Worm (Caenorhabditis elegans) whole organism, L4/young adult: ENCODE measurements around the gene ztf-31.

Source experiments
- W03F9.2 ChIP-seq: fragments of 150-350 bp; optimal IDR thresholded peaks from 2 replicates; lab custom pipeline; 2014; ENCODE audit warnings: missing biosample characterization, missing genetic modification characterization
- dao-5 ChIP-seq: sonication (generic microtip); optimal IDR thresholded peaks from 2 replicates; lab custom pipeline; 2016; ENCODE audit warnings: missing genotype, missing genetic modification characterization, moderate library complexity, missing compliant biosample characterization
- him-1 ChIP-seq: sonication (generic microtip); optimal IDR thresholded peaks from 2 replicates; lab custom pipeline; 2016; ENCODE audit warnings: missing genotype, missing genetic modification reagents, missing genetic modification characterization, missing compliant biosample characterization

The ztf-31 gene

DNA sequence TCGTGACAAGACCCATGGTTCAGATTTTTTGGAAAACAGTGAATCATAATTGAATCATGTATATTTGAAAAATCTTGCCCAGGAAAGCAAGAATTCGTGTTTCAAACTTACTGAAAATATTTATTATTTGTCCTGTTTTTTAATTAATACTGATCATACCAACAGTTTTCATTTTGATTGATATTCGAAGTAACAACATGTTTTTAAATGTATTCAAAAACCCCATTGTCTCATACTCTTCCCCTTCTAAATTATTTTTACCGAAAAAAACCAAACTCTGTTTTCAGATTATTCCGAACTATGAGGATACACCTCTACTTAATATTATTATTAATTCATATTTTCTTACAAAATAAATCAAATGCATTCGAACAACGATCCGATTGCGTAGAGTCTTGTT, 24.9 kb upstream of the ztf-31 start, which contains the start of gene R151.1:
Gene R151.1 (plus strand): TSS at position 301 of the 400 bp plus-strand sequence.
- TF ChIP-seq him-1 (tag; lab: Kevin White, UChicago) (no peak), W03F9.2 (tag; lab: Kevin White, UChicago) (no peak), dao-5 (tag; lab: Kevin White, UChicago) (no peak)

DNA sequence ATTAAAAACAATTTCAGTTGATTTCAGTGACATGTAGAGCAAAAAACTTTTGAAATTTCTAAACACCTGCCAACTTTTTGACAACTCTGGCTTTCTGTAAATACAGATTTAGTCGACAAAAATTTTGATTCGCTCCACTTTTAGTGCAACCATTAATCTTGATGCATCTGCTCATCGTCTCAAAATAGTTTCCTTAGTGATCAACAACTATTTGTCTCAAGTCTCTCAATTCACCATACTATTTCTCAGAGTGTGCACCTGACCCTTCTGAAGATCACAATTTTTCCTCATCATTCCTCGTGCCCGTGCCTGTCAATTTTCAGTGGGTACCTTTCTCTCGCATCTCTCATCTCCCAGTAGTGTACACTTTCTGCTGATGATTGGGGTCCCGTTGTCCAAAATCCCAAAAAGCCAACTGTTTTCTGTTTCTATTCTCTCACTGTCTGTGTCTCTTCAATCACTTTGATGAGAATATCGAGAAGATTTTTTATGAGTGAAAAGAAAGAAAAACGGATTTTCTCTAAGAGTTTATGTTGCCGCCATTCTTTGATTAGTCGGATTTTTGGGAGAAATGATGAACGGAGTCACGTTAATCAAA, 24.1 kb upstream of the ztf-31 start:
- no peak for TF ChIP-seq dao-5 (tag; lab: Kevin White, UChicago)
- TF ChIP-seq him-1 (tag; lab: Kevin White, UChicago) = no peak
- no peak for TF ChIP-seq W03F9.2 (tag; lab: Kevin White, UChicago)

DNA sequence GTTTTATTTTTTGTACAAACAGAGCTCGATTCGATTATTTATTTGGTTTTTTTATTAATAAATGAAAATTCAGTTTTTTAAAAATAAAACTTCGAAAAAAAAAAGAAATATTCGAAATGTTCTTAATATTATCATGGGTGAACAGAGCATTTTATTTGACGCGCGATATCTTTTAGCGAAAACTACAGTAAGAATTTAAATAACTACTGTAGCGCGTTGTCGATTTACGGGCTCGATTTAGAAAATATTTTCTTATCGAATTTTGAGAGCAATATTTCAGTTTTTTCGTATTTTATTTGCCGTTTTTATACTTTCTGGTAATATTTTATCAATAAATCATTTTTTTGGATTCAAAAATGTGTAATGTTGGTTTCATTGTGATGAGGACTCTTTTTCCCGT, 20.1 kb upstream of the ztf-31 start:
- TF ChIP-seq him-1 (tag; lab: Kevin White, UChicago) = no peak

DNA sequence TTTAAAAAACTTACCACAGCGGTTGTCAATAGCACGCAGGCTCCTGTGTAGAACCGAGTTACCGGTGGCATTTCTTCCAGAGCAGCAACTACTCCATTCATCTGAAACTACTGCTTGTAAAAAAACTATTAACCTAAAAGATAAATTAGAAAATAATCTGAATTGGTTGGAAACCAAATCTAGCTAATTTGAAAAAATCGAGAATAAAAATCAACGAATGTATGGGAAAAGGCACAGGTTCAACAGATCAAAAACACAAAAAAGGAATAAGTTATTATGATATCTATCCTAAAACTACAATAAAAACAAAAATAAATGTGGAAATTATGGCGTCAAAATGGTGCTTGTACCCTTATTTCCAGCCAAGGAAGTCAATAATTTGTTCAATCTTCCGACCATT, 18.1 kb upstream of the ztf-31 start, which contains the start of gene der-2:
Gene der-2 (minus strand): TSS at position 101 of the 400 bp plus-strand sequence.
- TF ChIP-seq W03F9.2 (tag; lab: Kevin White, UChicago) = no peak
- no peak for TF ChIP-seq dao-5 (tag; lab: Kevin White, UChicago)
- TF ChIP-seq him-1 (tag; lab: Kevin White, UChicago) = no peak

DNA sequence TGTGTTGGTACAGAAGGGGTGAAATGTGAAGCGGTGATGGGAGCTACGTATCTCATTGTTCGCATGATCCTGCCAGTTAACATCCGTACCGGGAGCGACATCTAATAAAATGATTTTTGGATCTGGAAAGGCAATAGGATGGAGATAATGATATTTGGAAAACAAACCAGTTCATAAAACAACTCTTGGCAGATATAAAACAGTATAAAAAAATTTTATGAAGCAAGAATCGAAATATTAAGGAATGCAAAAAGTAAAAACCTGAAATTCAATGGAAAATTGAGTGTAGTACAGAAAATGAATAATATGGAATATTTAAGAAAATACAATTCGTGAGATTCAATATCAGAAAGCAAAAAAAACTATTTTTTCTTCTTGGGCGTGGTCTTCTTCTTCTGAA, 14.6 kb upstream of the ztf-31 start, which contains the start of gene hsp-75:
Gene hsp-75 (minus strand): TSS at position 101 of the 400 bp plus-strand sequence.
- TF ChIP-seq W03F9.2 (tag; lab: Kevin White, UChicago) = no peak
- TF ChIP-seq dao-5 (tag; lab: Kevin White, UChicago) = no peak
- no peak for TF ChIP-seq him-1 (tag; lab: Kevin White, UChicago)

DNA sequence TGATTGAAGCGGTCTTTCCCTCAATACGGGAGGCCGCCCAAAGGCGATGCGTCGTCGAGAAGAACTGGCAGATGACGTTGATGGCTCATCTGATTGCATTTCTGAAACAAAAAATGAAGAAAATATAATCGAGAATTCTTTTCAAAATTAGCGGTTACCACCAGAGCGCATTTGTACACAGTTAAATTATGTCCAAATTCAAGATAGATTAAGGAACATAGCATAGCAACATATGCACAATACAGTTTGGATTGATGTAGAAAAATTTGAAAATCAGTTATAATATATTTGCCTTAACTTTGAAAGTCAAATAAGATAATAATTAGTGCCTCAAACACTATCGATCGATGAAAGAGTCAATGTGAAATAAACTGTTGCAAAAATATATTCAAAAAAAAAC, 11.5 kb upstream of the ztf-31 start, which contains the start of gene R151.8:
Gene R151.8 (minus strand): TSS at position 101 of the 400 bp plus-strand sequence.
- TF ChIP-seq him-1 (tag; lab: Kevin White, UChicago) (no peak), W03F9.2 (tag; lab: Kevin White, UChicago) (no peak), dao-5 (tag; lab: Kevin White, UChicago) (no peak)

DNA sequence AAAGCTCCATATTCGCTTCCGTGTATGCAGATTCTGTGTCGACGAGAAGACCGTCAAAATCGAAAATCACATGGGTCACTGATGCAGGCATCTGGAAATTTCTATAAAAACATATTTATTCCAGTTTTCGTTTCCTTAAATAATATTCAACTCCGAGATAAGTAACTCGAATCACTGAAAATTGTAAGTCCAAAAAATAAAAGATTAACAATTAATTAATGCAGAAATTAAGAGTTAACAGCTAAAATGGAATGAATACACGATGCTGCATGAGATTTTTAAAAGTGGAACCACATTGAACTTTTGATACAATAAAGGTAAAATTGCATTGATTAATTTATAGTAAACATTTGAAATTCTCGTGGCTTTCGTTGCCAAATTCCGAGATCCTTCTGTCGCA, 10.3 kb upstream of the ztf-31 start, which contains the start of gene R151.10:
Gene R151.10 (minus strand): TSS at position 101 of the 400 bp plus-strand sequence.
- TF ChIP-seq W03F9.2 (tag; lab: Kevin White, UChicago) (no peak), dao-5 (tag; lab: Kevin White, UChicago) (no peak), him-1 (tag; lab: Kevin White, UChicago) (no peak)

DNA sequence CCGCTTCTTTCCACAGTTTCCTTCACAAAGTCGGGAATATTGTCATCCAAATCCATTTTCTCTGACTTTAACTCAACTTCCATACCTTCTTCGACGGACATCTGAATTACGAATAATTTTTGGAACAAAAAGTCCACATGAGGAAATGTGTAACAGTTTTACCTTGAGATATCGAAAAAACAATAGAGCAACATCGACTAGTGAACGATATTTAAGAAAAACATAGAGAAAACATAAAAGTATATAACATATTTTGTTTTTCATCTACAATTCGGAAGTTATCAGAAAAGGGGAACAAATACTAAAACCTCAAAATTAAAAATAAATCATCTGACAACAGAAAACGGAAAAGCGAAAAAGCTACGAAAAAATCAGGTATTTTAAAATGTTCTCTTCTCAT, 8.4 kb upstream of the ztf-31 start, which contains the start of gene adr-2:
Gene adr-2 (minus strand): TSS at position 101 of the 400 bp plus-strand sequence.
- no peak for TF ChIP-seq dao-5 (tag; lab: Kevin White, UChicago)
- TF ChIP-seq W03F9.2 (tag; lab: Kevin White, UChicago) = no peak
- no peak for TF ChIP-seq him-1 (tag; lab: Kevin White, UChicago)

DNA sequence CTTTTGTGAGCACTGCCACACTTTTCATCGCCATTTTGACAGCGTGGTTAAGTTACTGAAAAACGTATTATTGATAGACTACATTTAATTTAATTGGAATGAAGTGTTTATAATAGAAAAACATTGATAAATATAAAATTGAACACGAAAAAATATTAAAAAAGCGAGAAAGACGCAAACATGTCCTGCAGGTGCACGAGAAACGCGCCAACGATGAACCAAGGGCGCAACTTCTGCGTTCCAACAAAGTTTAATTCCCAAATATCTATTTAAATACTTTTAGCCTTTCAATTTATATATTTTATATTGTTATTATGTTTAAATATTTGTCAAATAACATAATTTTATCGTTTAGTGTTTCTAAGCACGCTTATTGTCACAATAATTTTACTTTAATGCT, 7.0 kb upstream of the ztf-31 start, which contains the start of gene ndus-8:
Gene ndus-8 (minus strand): TSS at position 55 of the 400 bp plus-strand sequence.
- TF ChIP-seq him-1 (tag; lab: Kevin White, UChicago) = no peak
- TF ChIP-seq dao-5 (tag; lab: Kevin White, UChicago) = no peak
- TF ChIP-seq W03F9.2 (tag; lab: Kevin White, UChicago) = peak; percentile 88

DNA sequence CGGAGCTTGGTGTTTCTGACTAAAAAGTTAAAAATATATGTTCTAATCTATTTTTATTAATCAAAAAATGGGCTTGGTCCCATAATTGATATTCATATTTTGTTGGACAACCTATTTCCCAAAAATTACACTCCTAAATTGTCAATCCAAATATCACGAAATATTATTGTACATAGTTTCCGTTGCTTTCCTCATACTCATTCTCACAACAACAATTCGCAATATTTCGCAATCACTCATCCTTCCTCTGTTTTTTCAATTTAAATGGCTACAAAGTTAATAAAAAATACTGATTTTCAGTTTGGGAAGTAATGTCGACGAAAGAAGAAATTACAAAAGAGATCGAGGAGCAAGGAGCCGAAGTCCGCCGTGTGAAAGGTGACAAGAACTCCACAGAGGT, 2.4 kb upstream of the ztf-31 start, which contains the start of gene pars-1:
Gene pars-1 (plus strand): TSS at position 301 of the 400 bp plus-strand sequence.
- no peak for TF ChIP-seq W03F9.2 (tag; lab: Kevin White, UChicago)
- TF ChIP-seq him-1 (tag; lab: Kevin White, UChicago) = no peak
- TF ChIP-seq dao-5 (tag; lab: Kevin White, UChicago) = no peak

DNA sequence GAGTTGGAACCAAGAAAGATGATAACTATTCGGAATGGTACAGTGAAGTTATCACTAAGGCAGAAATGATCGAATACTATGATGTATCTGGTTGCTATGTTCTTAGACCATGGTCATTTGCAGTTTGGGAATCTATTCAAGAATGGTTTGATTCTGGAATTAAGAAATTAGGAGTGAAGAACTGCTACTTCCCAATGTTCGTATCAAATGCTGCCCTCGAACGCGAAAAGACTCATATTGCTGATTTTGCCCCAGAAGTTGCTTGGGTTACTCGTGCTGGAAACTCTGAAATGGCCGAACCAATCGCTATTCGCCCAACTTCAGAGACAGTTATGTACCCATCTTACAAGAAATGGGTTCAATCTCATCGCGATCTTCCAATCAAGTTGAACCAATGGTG, 1.7 kb upstream of the ztf-31 start:
- TF ChIP-seq him-1 (tag; lab: Kevin White, UChicago) (no peak), dao-5 (tag; lab: Kevin White, UChicago) (no peak), W03F9.2 (tag; lab: Kevin White, UChicago) (no peak)

DNA sequence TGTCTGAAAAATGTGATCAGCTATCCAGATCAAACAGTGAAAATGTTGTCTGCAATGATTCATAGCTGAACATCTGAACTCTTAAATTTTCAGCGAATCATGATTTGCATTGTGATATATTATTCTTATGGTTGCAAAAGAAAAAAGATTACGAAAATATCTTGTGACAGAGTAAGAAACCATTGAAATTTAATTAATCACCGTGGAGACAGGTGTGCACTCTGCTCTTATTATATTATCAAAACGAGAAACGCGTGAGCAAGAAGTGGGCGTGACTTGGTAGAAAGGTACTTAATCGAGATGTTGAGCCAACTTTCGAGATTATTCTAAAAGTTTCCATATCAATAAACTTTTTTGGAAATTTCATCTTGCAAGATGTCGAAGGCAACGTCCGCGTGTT, 1.8 kb downstream of the ztf-31 start, which contains the start of gene osm-10:
Gene osm-10 (plus strand): TSS at position 293 of the 400 bp plus-strand sequence.
- TF ChIP-seq W03F9.2 (tag; lab: Kevin White, UChicago) = no peak
- no peak for TF ChIP-seq dao-5 (tag; lab: Kevin White, UChicago)
- no peak for TF ChIP-seq him-1 (tag; lab: Kevin White, UChicago)

DNA sequence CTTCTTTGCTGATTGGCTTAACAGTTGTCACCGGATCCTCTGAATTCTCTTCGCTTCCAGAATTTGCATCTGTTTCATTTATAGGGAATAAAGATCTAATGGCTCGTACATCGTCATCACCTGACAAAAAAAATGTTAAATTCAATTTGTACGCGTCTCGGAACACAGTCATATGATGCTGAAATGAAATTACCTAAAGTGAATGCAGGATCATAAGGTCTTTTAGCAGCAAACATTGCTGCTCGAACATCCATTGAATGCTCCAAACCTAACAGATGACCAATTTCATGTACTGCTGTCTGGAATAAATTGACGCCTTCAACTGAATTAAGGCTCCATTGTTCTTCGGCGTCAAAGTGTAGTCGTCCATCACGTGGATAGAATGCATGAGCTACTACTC, 5.2 kb downstream of the ztf-31 start:
- TF ChIP-seq W03F9.2 (tag; lab: Kevin White, UChicago) = no peak
- TF ChIP-seq dao-5 (tag; lab: Kevin White, UChicago) = no peak
- no peak for TF ChIP-seq him-1 (tag; lab: Kevin White, UChicago)

DNA sequence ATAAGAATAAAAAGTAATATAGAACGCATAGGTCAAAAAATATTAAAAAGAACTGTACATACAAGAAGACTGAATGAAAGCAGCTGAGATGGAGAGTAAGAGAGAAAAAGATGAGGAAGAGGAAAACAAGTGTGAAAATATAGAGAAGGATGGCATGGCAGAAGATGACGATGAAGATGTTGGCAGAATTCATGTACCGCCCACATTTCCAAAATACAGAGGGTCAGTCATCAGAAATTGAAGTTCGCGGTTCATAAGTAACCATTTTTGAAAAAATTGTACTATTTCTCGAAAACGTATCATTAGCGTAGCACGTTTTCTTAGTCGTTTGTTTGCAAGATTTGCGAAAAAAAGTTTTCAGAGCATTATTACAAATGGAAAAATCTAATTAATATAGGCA, 6.6 kb downstream of the ztf-31 start, which contains the start of gene zmp-6:
Gene zmp-6 (minus strand): TSS at position 101 of the 400 bp plus-strand sequence.
- TF ChIP-seq him-1 (tag; lab: Kevin White, UChicago) (no peak), dao-5 (tag; lab: Kevin White, UChicago) (no peak), W03F9.2 (tag; lab: Kevin White, UChicago) (no peak)
